Fruit fly (Drosophila melanogaster): ENCODE results near the gene CG31752.
A peak's percentile ranks its signal among the peaks of the same experiment; 100 is the strongest.

Gene CG31752

dm6 chr2L:18882734-18883133, 41.6 kb upstream of the CG31752 start:
- TF ChIP-seq Pif1B (GFP tag; optimal IDR thresholded peaks at IDR 0.05), result no peak
- no peak for TF ChIP-seq Snoo (tag; optimal IDR thresholded peaks at IDR 0.05)
- TF ChIP-seq CG32121 (GFP tag; IDR thresholded peaks at IDR 0.05), result no peak
- TF ChIP-seq CG9948 (tag; optimal IDR thresholded peaks at IDR 0.05), result no peak
- TF ChIP-seq rn (GFP tag; IDR thresholded peaks at IDR 0.05), result no peak
- TF ChIP-seq CG34367 (tag; optimal IDR thresholded peaks at IDR 0.05), result no peak
- no peak for TF ChIP-seq D1 (tag; optimal IDR thresholded peaks at IDR 0.05)
- TF ChIP-seq CG14655 (GFP tag; optimal IDR thresholded peaks at IDR 0.05), result no peak

DNA sequence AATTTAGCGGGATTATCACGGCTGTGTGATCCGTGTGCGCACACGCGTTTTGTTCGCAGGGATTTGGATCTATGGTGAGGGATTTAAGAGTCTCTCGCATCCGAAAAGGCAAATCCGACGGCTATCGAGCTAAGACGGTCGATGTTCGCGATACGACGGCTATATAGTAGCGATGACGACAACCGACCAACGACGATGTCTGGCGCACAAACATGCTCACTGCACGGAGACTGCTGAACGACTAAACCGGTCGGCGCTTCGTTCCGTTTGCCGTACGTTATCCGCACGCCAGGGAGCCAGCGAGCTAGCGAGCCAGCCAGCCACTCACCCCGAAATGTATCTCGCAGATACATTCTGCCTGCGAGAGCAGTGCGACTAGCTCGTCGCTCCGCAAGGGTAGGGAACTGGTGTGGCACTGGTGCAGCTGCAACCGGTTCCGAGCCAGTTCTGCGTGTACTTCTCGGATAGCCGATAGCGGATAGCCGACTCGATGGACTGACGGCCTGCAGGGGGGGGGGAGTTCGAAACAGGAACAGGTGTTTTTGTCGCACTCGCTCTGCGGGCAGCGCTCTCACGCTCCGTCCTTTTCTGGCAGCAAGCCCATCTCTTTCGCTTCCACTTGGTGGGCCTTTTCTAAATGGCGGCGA, 40.0 kb upstream of the CG31752 start, which contains the start of gene tup:
TSS of gene tup (minus strand) at position 248 of the 647 bp plus-strand sequence.
- TF ChIP-seq gl (tag; optimal IDR thresholded peaks at IDR 0.05) (no peak), CG17806 (tag; optimal IDR thresholded peaks at IDR 0.05) (no peak), CG32121 (GFP tag; IDR thresholded peaks at IDR 0.05) (peak; percentile 33; the same call in 1 of the 2 replicates), CG13204 (GFP tag; optimal IDR thresholded peaks at IDR 0.05) (peak; percentile 51), CG9948 (tag; optimal IDR thresholded peaks at IDR 0.05) (no peak), EcR (GFP tag; optimal IDR thresholded peaks at IDR 0.05) (peak; percentile 70), Pif1A (GFP tag; optimal IDR thresholded peaks at IDR 0.05) (peak; percentile 16), rn (GFP tag; IDR thresholded peaks at IDR 0.05) (no peak), Pif1B (GFP tag; optimal IDR thresholded peaks at IDR 0.05) (no peak), Snoo (tag; optimal IDR thresholded peaks at IDR 0.05) (no peak), fd96Ca (GFP tag; IDR thresholded peaks at IDR 0.05) (peak; percentile 28; the same call in 1 of the 3 replicates), CG4496 (GFP tag; IDR thresholded peaks at IDR 0.05) (peak; percentile 67; the same call in 2 of the 3 replicates), CG8159 (tag; optimal IDR thresholded peaks at IDR 0.05) (no peak), D1 (tag; optimal IDR thresholded peaks at IDR 0.05) (peak; percentile 7), CG14655 (GFP tag; optimal IDR thresholded peaks at IDR 0.05) (no peak), CG12605 (GFP tag; IDR thresholded peaks at IDR 0.05) (no peak)

dm6 chr2L:18878439-18878838, 37.3 kb upstream of the CG31752 start:
- TF ChIP-seq CG34367 (tag; optimal IDR thresholded peaks at IDR 0.05), result no peak
- no peak for TF ChIP-seq CG13204 (GFP tag; optimal IDR thresholded peaks at IDR 0.05)
- TF ChIP-seq CG4496 (GFP tag; IDR thresholded peaks at IDR 0.05), result no peak
- TF ChIP-seq CG15710 (tag; optimal IDR thresholded peaks at IDR 0.05), result no peak
- TF ChIP-seq fd96Ca (GFP tag; IDR thresholded peaks at IDR 0.05), result no peak
- TF ChIP-seq Pif1A (GFP tag; optimal IDR thresholded peaks at IDR 0.05), result no peak
- no peak for TF ChIP-seq CG10348 (GFP tag; IDR thresholded peaks at IDR 0.05)
- TF ChIP-seq rn (GFP tag; IDR thresholded peaks at IDR 0.05), result no peak

DNA sequence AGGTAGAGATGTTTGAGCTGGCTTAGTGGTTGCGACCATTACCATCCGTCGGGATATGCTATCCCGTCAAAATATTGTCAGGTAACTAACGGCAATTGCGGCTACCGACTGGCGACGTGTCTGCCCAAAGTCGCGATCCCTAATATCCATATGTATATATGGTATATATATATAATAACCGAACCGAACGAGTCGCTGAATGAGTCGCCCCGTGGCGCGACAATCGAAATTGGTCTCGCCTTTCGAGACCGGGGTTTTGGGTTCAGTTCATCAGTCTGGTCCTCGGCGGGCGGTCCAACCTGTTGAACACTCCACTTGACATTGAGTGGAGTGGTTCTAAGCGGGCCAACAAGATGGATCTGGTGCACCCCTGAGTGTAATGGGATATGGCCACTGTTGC, 34.1 kb upstream of the CG31752 start:
- TF ChIP-seq CG13204 (GFP tag; optimal IDR thresholded peaks at IDR 0.05), result no peak
- TF ChIP-seq Pif1A (GFP tag; optimal IDR thresholded peaks at IDR 0.05), result no peak
- no peak for TF ChIP-seq rn (GFP tag; IDR thresholded peaks at IDR 0.05)
- TF ChIP-seq CG32121 (GFP tag; IDR thresholded peaks at IDR 0.05), result no peak
- no peak for TF ChIP-seq CG14655 (GFP tag; optimal IDR thresholded peaks at IDR 0.05)
- TF ChIP-seq EcR (GFP tag; optimal IDR thresholded peaks at IDR 0.05), result no peak
- no peak for TF ChIP-seq CG12605 (GFP tag; IDR thresholded peaks at IDR 0.05)
- no peak for TF ChIP-seq gl (tag; optimal IDR thresholded peaks at IDR 0.05)
- no peak for TF ChIP-seq Pif1B (GFP tag; optimal IDR thresholded peaks at IDR 0.05)
- no peak for TF ChIP-seq Ets98B (GFP tag; IDR thresholded peaks at IDR 0.05)
- no peak for TF ChIP-seq CG8159 (tag; optimal IDR thresholded peaks at IDR 0.05)
- no peak for TF ChIP-seq CG8301 (tag; optimal IDR thresholded peaks at IDR 0.05)
- TF ChIP-seq CG10348 (GFP tag; IDR thresholded peaks at IDR 0.05), result no peak
- TF ChIP-seq fd96Ca (GFP tag; IDR thresholded peaks at IDR 0.05), result no peak
- TF ChIP-seq CG15710 (tag; optimal IDR thresholded peaks at IDR 0.05), result no peak
- no peak for TF ChIP-seq CG34367 (tag; optimal IDR thresholded peaks at IDR 0.05)
- no peak for TF ChIP-seq D1 (tag; optimal IDR thresholded peaks at IDR 0.05)
- TF ChIP-seq CG9948 (tag; optimal IDR thresholded peaks at IDR 0.05), result no peak
- no peak for TF ChIP-seq Snoo (tag; optimal IDR thresholded peaks at IDR 0.05)

- TF ChIP-seq Pif1B (GFP tag; optimal IDR thresholded peaks at IDR 0.05) (no peak), CG17806 (tag; optimal IDR thresholded peaks at IDR 0.05) (no peak), CG34367 (tag; optimal IDR thresholded peaks at IDR 0.05) (peak; percentile 2), rn (GFP tag; IDR thresholded peaks at IDR 0.05) (no peak), CG8301 (tag; optimal IDR thresholded peaks at IDR 0.05) (no peak), Snoo (tag; optimal IDR thresholded peaks at IDR 0.05) (no peak)
These were observed 30.7 kb upstream of the CG31752 start for dm6 chr2L:18871822-18872221.

DNA sequence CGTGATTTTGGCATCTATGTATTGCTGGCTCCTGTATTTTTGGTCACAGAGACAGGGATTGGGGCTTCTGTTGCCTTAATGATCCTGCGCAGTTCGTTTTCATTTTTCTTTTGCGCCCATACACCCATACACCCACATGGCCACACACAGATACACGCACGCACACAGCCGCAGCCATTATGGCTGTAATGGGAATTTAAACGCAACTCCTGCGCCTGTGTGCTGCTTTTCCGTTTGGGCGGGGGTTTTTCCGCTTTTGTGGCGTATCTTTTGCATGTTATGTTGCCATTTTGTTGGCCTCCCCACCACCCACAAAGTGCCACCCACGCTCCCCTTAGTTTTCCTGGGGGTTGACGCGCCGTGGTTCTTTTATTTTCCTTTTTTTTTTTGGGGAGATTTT, 26.7 kb upstream of the CG31752 start:
- TF ChIP-seq Pif1A (GFP tag; optimal IDR thresholded peaks at IDR 0.05) (no peak), Pif1B (GFP tag; optimal IDR thresholded peaks at IDR 0.05) (no peak), CG10348 (GFP tag; IDR thresholded peaks at IDR 0.05) (no peak), Ets98B (GFP tag; IDR thresholded peaks at IDR 0.05) (no peak), gl (tag; optimal IDR thresholded peaks at IDR 0.05) (no peak), CG8159 (tag; optimal IDR thresholded peaks at IDR 0.05) (no peak), rn (GFP tag; IDR thresholded peaks at IDR 0.05) (no peak), CG13204 (GFP tag; optimal IDR thresholded peaks at IDR 0.05) (no peak), CG4496 (GFP tag; IDR thresholded peaks at IDR 0.05) (no peak), D1 (tag; optimal IDR thresholded peaks at IDR 0.05) (no peak), CG8301 (tag; optimal IDR thresholded peaks at IDR 0.05) (no peak), fd96Ca (GFP tag; IDR thresholded peaks at IDR 0.05) (no peak), CG14655 (GFP tag; optimal IDR thresholded peaks at IDR 0.05) (no peak), CG12605 (GFP tag; IDR thresholded peaks at IDR 0.05) (no peak), CG34367 (tag; optimal IDR thresholded peaks at IDR 0.05) (no peak), EcR (GFP tag; optimal IDR thresholded peaks at IDR 0.05) (no peak), CG9948 (tag; optimal IDR thresholded peaks at IDR 0.05) (no peak), Snoo (tag; optimal IDR thresholded peaks at IDR 0.05) (no peak), CG15710 (tag; optimal IDR thresholded peaks at IDR 0.05) (no peak)

Measured in whole organism, pupa.